Worm (Caenorhabditis elegans): Measurements from ENCODE around the gene B0244.17.

ce11 chrIII:5722550-5722949 is 10.5 kb upstream of the B0244.17 start, which contains the start of gene wrm-1:
- TF ChIP-seq nhr-47 (tag; optimal IDR thresholded peaks at IDR 0.05) (no peak), fkh-10 (GFP tag; optimal IDR thresholded peaks at IDR 0.05) (no peak), lin-13 (GFP tag; optimal IDR thresholded peaks at IDR 0.05) (no peak)
